Fruit fly (Drosophila melanogaster) whole organism, embryonic: ENCODE data around the gene CG12206.

Source experiments
- Awh ChIP-seq: fragments of 200-800 bp; sonication (Bioruptor generic); IDR thresholded peaks from 2 replicates; pipeline ENCODE4, ENCODE4 v1.3.6; 2022; ENCODE audit warnings: missing biosample characterization, missing genetic modification characterization
- CG10209 ChIP-seq: fragments of 200-800 bp; sonication (Bioruptor generic); optimal IDR thresholded peaks from 3 replicates; lab custom pipeline; 2017; ENCODE audit warnings: missing biosample characterization, mild to moderate bottlenecking, missing genetic modification characterization, missing genetic modification reagents
- CG1024 ChIP-seq: fragments of 200-800 bp; sonication (Bioruptor generic); IDR thresholded peaks from 2 replicates; pipeline ENCODE4 v1.3.6; 2022; ENCODE audit warnings: missing biosample characterization, missing genetic modification characterization
- CG10654 ChIP-seq: fragments of 200-800 bp; sonication (Bioruptor generic); optimal IDR thresholded peaks from 2 replicates; lab custom pipeline; 2016; ENCODE audit warnings: missing biosample characterization, missing genetic modification characterization
- CG10959 ChIP-seq: fragments of 200-800 bp; sonication (Bioruptor generic); IDR thresholded peaks from 2 replicates; pipeline ENCODE4 v1.3.6; 2022; ENCODE audit warnings: missing biosample characterization, missing genetic modification characterization
- CG12071 ChIP-seq: fragments of 200-800 bp; sonication (Bioruptor generic); optimal IDR thresholded peaks from 3 replicates; lab custom pipeline; 2018; ENCODE audit warnings: missing biosample characterization, mild to moderate bottlenecking, missing genetic modification characterization
- CG13894 ChIP-seq: fragments of 200-800 bp; sonication (Bioruptor generic); optimal IDR thresholded peaks from 3 replicates; lab custom pipeline; 2018; ENCODE audit warnings: missing biosample characterization, mild to moderate bottlenecking, missing genetic modification characterization, moderate library complexity
- CG15601 ChIP-seq: fragments of 200-800 bp; sonication (Bioruptor generic); optimal IDR thresholded peaks from 3 replicates; lab custom pipeline; 2019; ENCODE audit warnings: missing biosample characterization, mild to moderate bottlenecking, missing genetic modification characterization, moderate library complexity
- CG17328 ChIP-seq: fragments of 200-800 bp; sonication (Bioruptor generic); IDR thresholded peaks from 2 replicates; pipeline ENCODE4 v1.3.6; 2022; ENCODE audit warnings: missing biosample characterization, missing genetic modification characterization
- CG17912 ChIP-seq: fragments of 200-800 bp; sonication (Bioruptor generic); optimal IDR thresholded peaks from 2 replicates; lab custom pipeline; 2018; ENCODE audit warnings: missing biosample characterization, mild to moderate bottlenecking, missing genetic modification characterization
- CG2712 ChIP-seq: fragments of 200-800 bp; optimal IDR thresholded peaks from 3 replicates; lab custom pipeline; 2019; ENCODE audit warnings: missing biosample characterization, mild to moderate bottlenecking, missing genetic modification characterization, moderate library complexity
- CG30020 ChIP-seq: fragments of 200-800 bp; optimal IDR thresholded peaks from 2 replicates; lab custom pipeline; 2019; ENCODE audit warnings: missing biosample characterization, mild to moderate bottlenecking, missing genetic modification characterization, moderate library complexity
- CG31224 ChIP-seq: fragments of 200-800 bp; sonication (Bioruptor generic); IDR thresholded peaks from 2 replicates; pipeline ENCODE4 v1.3.6; 2022; ENCODE audit warnings: missing biosample characterization, missing genetic modification characterization
- CG32772 ChIP-seq: fragments of 200-800 bp; sonication (Bioruptor generic); IDR thresholded peaks from 2 replicates; pipeline ENCODE4 v1.3.6; 2022; ENCODE audit warnings: missing biosample characterization, missing genetic modification characterization
- CG33213 ChIP-seq: fragments of 200-800 bp; sonication (Bioruptor generic); optimal IDR thresholded peaks from 3 replicates; lab custom pipeline; 2016; ENCODE audit warnings: missing biosample characterization, missing genetic modification characterization
- CG3407 ChIP-seq: fragments of 200-800 bp; sonication (Bioruptor generic); optimal IDR thresholded peaks from 2 replicates; lab custom pipeline; 2018; ENCODE audit warnings: missing biosample characterization, mild to moderate bottlenecking, missing genetic modification characterization
- CG5245 ChIP-seq: fragments of 200-800 bp; sonication (Bioruptor generic); optimal IDR thresholded peaks from 3 replicates; lab custom pipeline; 2016; ENCODE audit warnings: missing biosample characterization, missing genetic modification characterization
- CG6791 ChIP-seq: fragments of 200-800 bp; sonication (Bioruptor generic); IDR thresholded peaks from 3 replicates; pipeline ENCODE4 v1.3.6; 2022; ENCODE audit warnings: missing biosample characterization, missing genetic modification characterization; ENCODE audit not compliant: partially characterized antibody
- CG7745 ChIP-seq: fragments of 200-800 bp; sonication (Bioruptor generic); optimal IDR thresholded peaks from 2 replicates; lab custom pipeline; 2018; ENCODE audit warnings: missing biosample characterization, mild to moderate bottlenecking, missing genetic modification characterization, moderate library complexity
- CG7963 ChIP-seq: fragments of 200-800 bp; sonication (Bioruptor generic); IDR thresholded peaks from 3 replicates; pipeline ENCODE4 v1.3.6; 2022; ENCODE audit warnings: missing biosample characterization, missing genetic modification characterization; ENCODE audit not compliant: partially characterized antibody
- CG8281 ChIP-seq: fragments of 200-800 bp; sonication (Bioruptor generic); optimal IDR thresholded peaks from 2 replicates; lab custom pipeline; 2018; ENCODE audit warnings: missing biosample characterization, mild to moderate bottlenecking, missing genetic modification characterization, moderate library complexity
- Doc2 ChIP-seq: fragments of 200-800 bp; sonication (Bioruptor generic); IDR thresholded peaks from 2 replicates; pipeline ENCODE4 v1.3.6; 2022; ENCODE audit warnings: missing biosample characterization, missing genetic modification characterization
- Dp ChIP-seq: fragments of 200-800 bp; sonication (Bioruptor generic); optimal IDR thresholded peaks from 2 replicates; lab custom pipeline; 2018; ENCODE audit warnings: missing biosample characterization, mild to moderate bottlenecking, missing genetic modification characterization, moderate library complexity
- Elba2 ChIP-seq: fragments of 200-800 bp; sonication (Bioruptor generic); optimal IDR thresholded peaks from 3 replicates; lab custom pipeline; 2016; ENCODE audit warnings: missing biosample characterization, missing genetic modification characterization
- Hr3 ChIP-seq: fragments of 200-800 bp; sonication (Bioruptor generic); optimal IDR thresholded peaks from 3 replicates; lab custom pipeline; 2016; ENCODE audit warnings: missing biosample characterization, missing genetic modification characterization
- Hr51 ChIP-seq, 2 experiments: fragments of 200-800 bp; sonication (Bioruptor generic); optimal IDR thresholded peaks; 2 replicates in 1 of 2; 3 replicates in 1 of 2; lab custom pipeline; 2016 to 2018; ENCODE audit warnings: missing biosample characterization in 2 of 2, missing genetic modification characterization in 2 of 2, mild to moderate bottlenecking in 1 of 2, moderate library complexity in 1 of 2
- Mes4 ChIP-seq: fragments of 200-800 bp; sonication (Bioruptor generic); optimal IDR thresholded peaks from 2 replicates; lab custom pipeline; 2016; ENCODE audit warnings: missing biosample characterization, missing genetic modification characterization
- NC2α ChIP-seq: fragments of 200-800 bp; sonication (Bioruptor generic); optimal IDR thresholded peaks from 2 replicates; lab custom pipeline; 2016; ENCODE audit warnings: missing biosample characterization, missing genetic modification characterization
- Neu2 ChIP-seq: fragments of 200-800 bp; sonication (Bioruptor generic); optimal IDR thresholded peaks from 3 replicates; lab custom pipeline; 2016; ENCODE audit warnings: missing biosample characterization, missing genetic modification characterization, borderline replicate concordance
- Nf-YC ChIP-seq: fragments of 200-800 bp; optimal IDR thresholded peaks from 3 replicates; lab custom pipeline; 2019; ENCODE audit warnings: missing biosample characterization, mild to moderate bottlenecking, missing genetic modification characterization, moderate library complexity
- abd-A ChIP-seq: fragments of 200-800 bp; sonication (Bioruptor generic); optimal IDR thresholded peaks from 3 replicates; lab custom pipeline; 2019; ENCODE audit warnings: missing biosample characterization, mild to moderate bottlenecking, missing genetic modification characterization, moderate library complexity
- al ChIP-seq: fragments of 200-800 bp; sonication (Bioruptor generic); IDR thresholded peaks from 2 replicates; pipeline ENCODE4 v1.3.6; 2022; ENCODE audit warnings: missing biosample characterization, missing genetic modification characterization
- dpn ChIP-seq, 2 experiments: fragments of 200-800 bp; sonication (Bioruptor generic); optimal IDR thresholded peaks; 3 replicates each; lab custom pipeline; 2016; ENCODE audit warnings: missing biosample characterization in 2 of 2, missing genetic modification characterization in 2 of 2
- en ChIP-seq: fragments of 200-800 bp; sonication (Bioruptor generic); optimal IDR thresholded peaks from 2 replicates; lab custom pipeline; 2016; ENCODE audit warnings: missing biosample characterization, missing genetic modification characterization
- ftz-f1 ChIP-seq: fragments of 200-800 bp; sonication (Bioruptor generic); optimal IDR thresholded peaks from 2 replicates; lab custom pipeline; 2016; ENCODE audit warnings: missing biosample characterization, missing genetic modification characterization
- fu2 ChIP-seq: fragments of 200-800 bp; sonication (Bioruptor generic); optimal IDR thresholded peaks from 2 replicates; lab custom pipeline; 2016; ENCODE audit warnings: missing biosample characterization, missing genetic modification characterization
- gro ChIP-seq: fragments of 200-800 bp; sonication (Bioruptor generic); optimal IDR thresholded peaks from 2 replicates; lab custom pipeline; 2016; ENCODE audit warnings: missing biosample characterization, missing genetic modification characterization
- gt ChIP-seq: fragments of 200-800 bp; sonication (Bioruptor generic); IDR thresholded peaks from 2 replicates; pipeline ENCODE4 v1.3.6; 2022; ENCODE audit warnings: missing biosample characterization, missing genetic modification characterization
- lola ChIP-seq, 3 experiments: fragments of >200 bp in 2 of 3; fragments of 200-800 bp in 1 of 3; sonication (Bioruptor generic) in 1 of 3; optimal IDR thresholded peaks; 2 replicates each; lab custom pipeline; 2017 to 2019; ENCODE audit warnings: missing biosample characterization in 3 of 3, missing genetic modification characterization in 3 of 3, mild to moderate bottlenecking in 1 of 3, moderate library complexity in 1 of 3
- p53 ChIP-seq: fragments of 200-800 bp; sonication (Bioruptor generic); optimal IDR thresholded peaks from 2 replicates; lab custom pipeline; 2016; ENCODE audit warnings: missing biosample characterization, missing genetic modification characterization
- pros ChIP-seq: fragments of 200-800 bp; sonication (Bioruptor generic); optimal IDR thresholded peaks from 3 replicates; lab custom pipeline; 2019; ENCODE audit warnings: missing biosample characterization, mild to moderate bottlenecking, missing genetic modification characterization, moderate library complexity
- pzg ChIP-seq: fragments of 200-800 bp; sonication (Bioruptor generic); optimal IDR thresholded peaks from 3 replicates; lab custom pipeline; 2018; ENCODE audit warnings: missing biosample characterization, mild to moderate bottlenecking, missing genetic modification characterization, moderate library complexity
- rib ChIP-seq: fragments of 200-800 bp; sonication (Bioruptor generic); IDR thresholded peaks from 2 replicates; pipeline ENCODE4 v1.3.6; 2022; ENCODE audit warnings: missing biosample characterization, missing genetic modification characterization
- scrt ChIP-seq: fragments of 200-800 bp; sonication (Bioruptor generic); optimal IDR thresholded peaks from 2 replicates; lab custom pipeline; 2018; ENCODE audit warnings: missing biosample characterization, mild to moderate bottlenecking, missing genetic modification characterization, moderate library complexity
- sens ChIP-seq: fragments of 200-800 bp; sonication (Bioruptor generic); peaks from one replicate; lab custom pipeline; 2016; ENCODE audit warnings: missing biosample characterization, missing genetic modification characterization
- sim ChIP-seq: fragments of 200-800 bp; sonication (Bioruptor generic); IDR thresholded peaks from 2 replicates; pipeline ENCODE4 v1.3.6; 2022; ENCODE audit warnings: missing biosample characterization, missing genetic modification characterization
- ssp ChIP-seq: fragments of 200-800 bp; sonication (Bioruptor generic); IDR thresholded peaks from 2 replicates; pipeline ENCODE4 v1.3.6; 2022; ENCODE audit warnings: missing biosample characterization, missing genetic modification characterization
- tna ChIP-seq: fragments of 200-800 bp; sonication (Bioruptor generic); IDR thresholded peaks from 2 replicates; pipeline ENCODE4 v1.3.6; 2022; ENCODE audit warnings: missing biosample characterization, missing genetic modification characterization; ENCODE audit not compliant: partially characterized antibody
- twi ChIP-seq: fragments of 200-800 bp; optimal IDR thresholded peaks from 2 replicates; lab custom pipeline; 2019; ENCODE audit warnings: missing biosample characterization, mild to moderate bottlenecking, missing genetic modification characterization, moderate library complexity
- wor ChIP-seq: fragments of 200-800 bp; sonication (Bioruptor generic); IDR thresholded peaks from 2 replicates; pipeline ENCODE4 v1.3.6; 2022; ENCODE audit warnings: missing biosample characterization, missing genetic modification characterization
- zen ChIP-seq: fragments of 200-800 bp; sonication (Bioruptor generic); optimal IDR thresholded peaks from 3 replicates; lab custom pipeline; 2018; ENCODE audit warnings: missing biosample characterization, mild to moderate bottlenecking, missing genetic modification characterization, moderate library complexity

CG12206 gene

DNA sequence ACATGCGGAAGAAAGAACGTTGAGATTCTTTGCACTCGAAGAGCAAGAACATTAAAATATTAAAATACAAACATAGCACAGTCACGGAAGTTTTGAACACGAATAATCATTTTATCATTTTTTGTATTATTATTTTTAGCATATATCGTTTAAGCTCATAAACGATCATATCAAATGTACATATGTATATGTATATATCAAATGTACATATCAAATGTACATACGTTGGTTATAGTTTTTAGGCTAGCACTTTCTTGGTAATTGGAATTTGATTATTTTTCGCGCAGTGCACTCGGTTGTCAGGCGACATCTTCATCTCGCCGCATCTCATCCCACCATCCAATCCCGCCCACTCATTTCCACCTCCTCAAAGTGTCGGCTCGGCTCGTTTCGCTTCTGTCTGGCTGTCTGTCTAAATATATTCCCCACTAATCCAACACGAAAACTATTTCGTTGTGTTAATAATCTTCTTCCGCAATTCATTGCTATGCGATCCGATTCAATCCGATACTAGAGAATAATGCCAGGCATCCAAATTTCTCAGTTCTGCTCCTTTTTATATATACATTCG, 18.8 kb downstream of the CG12206 start (continued):
- no peak for TF ChIP-seq Mes4 (GFP tag; lab: Kevin White, UChicago)
- no peak for TF ChIP-seq ftz-f1 (GFP tag; lab: Kevin White, UChicago)
- no peak for TF ChIP-seq abd-A
- peak in 1 of 2 experiments; percentile 20 for TF ChIP-seq dpn (GFP tag; optimal IDR thresholded peaks at IDR 0.05; lab: Kevin White, UChicago)
- no peak for TF ChIP-seq Hr3 (GFP tag; lab: Kevin White, UChicago)
- peak in 1 of 2 experiments; percentile 68 for TF ChIP-seq Hr51 (GFP tag; optimal IDR thresholded peaks at IDR 0.05; lab: Kevin White, UChicago)
- no peak for TF ChIP-seq CG32772
- TF ChIP-seq CG10654 (GFP tag; lab: Kevin White, UChicago): no peak
- peak; percentile 49 for TF ChIP-seq CG17328 (GFP tag; lab: Robert Waterston, UW)
- TF ChIP-seq CG10959 (GFP tag; lab: Robert Waterston, UW): no peak
- no peak for TF ChIP-seq en (GFP tag; lab: Kevin White, UChicago)
- peak; percentile 5 for TF ChIP-seq Nf-YC
- peak in 1 of 3 experiments; percentile 39 for TF ChIP-seq lola (GFP tag; optimal IDR thresholded peaks at IDR 0.05; lab: Kevin White, UChicago)
- TF ChIP-seq CG15601 (tag; lab: Kevin White, UChicago): peak; percentile 57
- TF ChIP-seq fu2 (GFP tag; lab: Kevin White, UChicago): no peak
- no peak for TF ChIP-seq Awh (GFP tag; lab: Robert Waterston, UW)
- TF ChIP-seq tna (GFP tag; lab: Robert Waterston, UW): no peak
- peak; percentile 72 for TF ChIP-seq CG2712 (tag; lab: Kevin White, UChicago)
- TF ChIP-seq CG7963: no peak
- no peak for TF ChIP-seq CG30020 (tag; lab: Kevin White, UChicago)
- no peak for TF ChIP-seq CG6791 (GFP tag; lab: Robert Waterston, UW)
- TF ChIP-seq CG1024 (GFP tag; lab: Robert Waterston, UW): no peak
- TF ChIP-seq Doc2 (GFP tag; lab: Robert Waterston, UW): no peak
- peak; percentile 40; the same call in 1 of the 2 replicates for TF ChIP-seq wor
- peak; percentile 45 for TF ChIP-seq CG10209 (GFP tag; lab: Kevin White, UChicago)
- TF ChIP-seq CG33213: no peak
- no peak for TF ChIP-seq CG17912 (GFP tag; lab: Kevin White, UChicago)
- no peak for TF ChIP-seq ssp (GFP tag; lab: Robert Waterston, UW)
- no peak for TF ChIP-seq CG12071 (GFP tag; lab: Kevin White, UChicago)
- TF ChIP-seq Dp (GFP tag; lab: Kevin White, UChicago): no peak
- no peak for TF ChIP-seq pros (GFP tag; lab: Kevin White, UChicago)
- no peak for TF ChIP-seq al
- TF ChIP-seq CG8281 (tag; lab: Kevin White, UChicago): peak; percentile 11
- no peak; the same call in 1 of the 2 replicates for TF ChIP-seq CG31224 (GFP tag; lab: Robert Waterston, UW)
- TF ChIP-seq CG3407: no peak
- TF ChIP-seq scrt (GFP tag; lab: Kevin White, UChicago): no peak
- no peak for TF ChIP-seq p53
- TF ChIP-seq sim (GFP tag; lab: Robert Waterston, UW): no peak
- no peak for TF ChIP-seq CG5245
- TF ChIP-seq Elba2 (GFP tag; lab: Kevin White, UChicago): no peak
- no peak for TF ChIP-seq rib (GFP tag; lab: Robert Waterston, UW)
- TF ChIP-seq gt (GFP tag; lab: Robert Waterston, UW): no peak
- no peak for TF ChIP-seq CG13894 (tag; lab: Kevin White, UChicago)
- TF ChIP-seq CG7745 (tag; lab: Kevin White, UChicago): no peak
- peak; percentile 87 for TF ChIP-seq sens (GFP tag; lab: Kevin White, UChicago)
- no peak for TF ChIP-seq NC2α
- TF ChIP-seq zen (tag; lab: Kevin White, UChicago): no peak
- no peak for TF ChIP-seq pzg (GFP tag; lab: Kevin White, UChicago)
- peak; percentile 11 for TF ChIP-seq twi (tag; lab: Kevin White, UChicago)
- TF ChIP-seq Neu2 (GFP tag; lab: Kevin White, UChicago): no peak
- no peak for TF ChIP-seq gro (GFP tag; lab: Kevin White, UChicago)
